Worm (Caenorhabditis elegans): ENCODE measurements around the gene nhr-14.

nhr-14 gene

DNA sequence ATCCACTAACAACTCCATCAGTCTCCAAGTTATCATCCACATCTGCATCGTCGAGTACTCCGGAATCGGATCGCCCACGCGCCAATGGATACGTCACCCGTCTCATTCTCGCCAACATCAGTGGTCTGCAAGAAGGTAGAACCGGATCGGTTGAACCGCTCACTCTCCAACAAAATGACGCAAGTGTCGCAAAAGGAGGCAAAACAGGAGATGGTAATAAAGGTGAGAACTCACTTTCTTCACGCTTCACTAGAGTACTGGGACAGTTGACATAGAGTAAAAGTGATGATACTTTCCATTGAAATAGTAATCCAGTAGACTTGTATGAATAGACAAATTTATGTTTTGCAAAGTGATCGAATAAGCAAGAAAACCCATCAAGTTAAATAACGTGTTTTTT is 33.1 kb upstream of the nhr-14 start:
- TF ChIP-seq nhr-120 (GFP tag; IDR thresholded peaks at IDR 0.05): 0 out of 2 replicates have a peak, but pooled peaks have one; percentile 78
- TF ChIP-seq lin-40 (tag; optimal IDR thresholded peaks at IDR 0.05): no peak
- no peak for TF ChIP-seq B0035.1 (tag; optimal IDR thresholded peaks at IDR 0.05)

ce11 chrX:8507576-8507975 is 31.6 kb upstream of the nhr-14 start, which contains the start of gene H03E18.1:
Gene H03E18.1 (plus strand): TSS chrX:8507876.
- no peak for TF ChIP-seq ztf-22 (GFP tag; optimal IDR thresholded peaks at IDR 0.05)
- TF ChIP-seq ceh-100 (GFP tag; IDR thresholded peaks at IDR 0.05): no peak
- no peak for TF ChIP-seq nhr-120 (GFP tag; IDR thresholded peaks at IDR 0.05)
- no peak for TF ChIP-seq athp-1 (tag; optimal IDR thresholded peaks at IDR 0.05)

- TF ChIP-seq egl-18 (GFP tag; IDR thresholded peaks at IDR 0.05) (no peak), dox-1 (GFP tag; IDR thresholded peaks at IDR 0.05) (no peak), attf-6 (GFP tag; IDR thresholded peaks at IDR 0.05) (no peak), ceh-91 (GFP tag; IDR thresholded peaks at IDR 0.05) (no peak)
Observed at ce11 chrX:8507053-8507452, 31.1 kb upstream of the nhr-14 start.

- no peak for TF ChIP-seq somi-1 (GFP tag; optimal IDR thresholded peaks at IDR 0.05)
- TF ChIP-seq ets-4 (GFP tag; optimal IDR thresholded peaks at IDR 0.05): no peak
- TF ChIP-seq Y56A3A.18 (GFP tag; IDR thresholded peaks at IDR 0.05): no peak
- TF ChIP-seq cebp-2 (GFP tag; IDR thresholded peaks at IDR 0.05): no peak
- no peak for TF ChIP-seq die-1 (tag; optimal IDR thresholded peaks at IDR 0.05)
- TF ChIP-seq lin-35 (GFP tag; optimal IDR thresholded peaks at IDR 0.05): no peak
- TF ChIP-seq zim-3 (tag; optimal IDR thresholded peaks at IDR 0.05): no peak
- no peak for TF ChIP-seq B0261.1 (tag; optimal IDR thresholded peaks at IDR 0.05)
- no peak for TF ChIP-seq K11D2.4 (GFP tag; IDR thresholded peaks at IDR 0.05)
- TF ChIP-seq ztf-6 (GFP tag; IDR thresholded peaks at IDR 0.05): no peak
- TF ChIP-seq chd-7 (tag; optimal IDR thresholded peaks at IDR 0.05): no peak
- no peak for TF ChIP-seq bed-1 (GFP tag; IDR thresholded peaks at IDR 0.05)
- TF ChIP-seq F55B11.4 (tag; optimal IDR thresholded peaks at IDR 0.05; ENCODE audit: borderline replicate concordance, insufficient read depth): no peak
Observed at ce11 chrX:8504207-8504606, 28.2 kb upstream of the nhr-14 start.

ce11 chrX:8500922-8501321 is 24.9 kb upstream of the nhr-14 start, which contains the start of gene grd-4:
Gene grd-4 (plus strand): TSS chrX:8501222.
- TF ChIP-seq hmg-1.2 (GFP tag; IDR thresholded peaks at IDR 0.05): no peak
- no peak for TF ChIP-seq snpc-1.1 (tag; optimal IDR thresholded peaks at IDR 0.05; ENCODE audit: insufficient read depth)

DNA sequence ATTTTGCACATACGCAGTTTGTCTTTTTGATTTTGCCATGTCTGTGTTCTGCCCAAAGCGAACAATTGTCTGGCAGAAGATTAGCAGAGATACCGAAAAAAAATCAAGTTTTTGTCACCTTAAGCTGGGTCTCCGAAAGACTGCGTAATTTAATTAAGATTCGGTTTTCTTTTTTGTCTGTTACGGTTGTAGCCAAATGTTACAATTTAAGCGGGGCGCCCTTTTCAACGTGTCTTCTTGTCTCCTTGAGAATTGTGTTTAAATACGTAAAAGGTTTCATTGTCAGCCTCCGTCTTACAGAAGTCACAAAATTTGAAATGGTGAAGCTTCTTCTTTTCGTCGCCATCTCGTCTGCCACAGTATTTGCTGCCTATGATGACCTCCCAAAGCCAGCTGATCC is 23.7 kb upstream of the nhr-14 start, which contains the start of gene grd-14:
Gene grd-14 (plus strand): TSS at position 301 of the 400 bp plus-strand sequence.
- TF ChIP-seq ZK185.1 (tag; optimal IDR thresholded peaks at IDR 0.05; ENCODE audit: poor library complexity, severe bottlenecking) (no peak), efl-1 (GFP tag; optimal IDR thresholded peaks at IDR 0.05) (no peak)

ce11 chrX:8495005-8495404 is 19.0 kb upstream of the nhr-14 start, which contains the start of gene T01B10.5:
Gene T01B10.5 (plus strand): TSS chrX:8495305.
- no peak for TF ChIP-seq dpff-1 (tag; optimal IDR thresholded peaks at IDR 0.05)
- TF ChIP-seq nhr-27 (tag; optimal IDR thresholded peaks at IDR 0.05): no peak
- TF ChIP-seq T26A5.8 (tag; optimal IDR thresholded peaks at IDR 0.05): no peak
- no peak for TF ChIP-seq F23B12.7 (tag; optimal IDR thresholded peaks at IDR 0.05; ENCODE audit: insufficient read depth)
- no peak for TF ChIP-seq K12H6.12 (tag; optimal IDR thresholded peaks at IDR 0.05)
- TF ChIP-seq madf-3 (GFP tag; IDR thresholded peaks at IDR 0.05): no peak
